Worm (Caenorhabditis elegans): ENCODE measurements around the gene F19B10.2.

Gene F19B10.2

DNA sequence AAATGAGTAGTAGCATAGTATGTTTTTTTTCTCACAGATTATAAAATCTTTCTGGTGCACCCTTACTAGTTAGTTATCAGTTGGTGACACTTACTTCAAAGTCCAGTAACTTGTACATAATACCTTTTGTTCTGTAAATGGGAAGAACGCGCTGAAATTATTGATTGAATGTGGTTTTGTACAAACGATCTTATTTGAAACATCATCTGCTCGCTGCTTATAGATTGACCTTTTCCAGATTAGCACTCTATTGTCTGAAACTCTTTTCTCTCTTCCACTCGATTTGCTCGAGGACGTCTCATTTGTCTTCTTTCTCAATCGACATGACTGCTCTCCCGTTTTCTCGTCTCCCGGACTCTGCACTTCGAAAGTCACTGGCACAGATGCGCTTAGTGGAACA, 28.2 kb upstream of the F19B10.2 start, which contains the start of gene fbxb-33:
fbxb-33 (plus strand) TSS at position 301 of the 400 bp plus-strand sequence.
- no peak for TF ChIP-seq ets-7 (tag; optimal IDR thresholded peaks at IDR 0.05)
- no peak for TF ChIP-seq scrt-1 (GFP tag; IDR thresholded peaks at IDR 0.05)
- TF ChIP-seq tra-4 (tag; optimal IDR thresholded peaks at IDR 0.05), result no peak
- no peak for TF ChIP-seq hmbx-1 (tag; optimal IDR thresholded peaks at IDR 0.05)
- TF ChIP-seq ceh-36 (tag; optimal IDR thresholded peaks at IDR 0.05), result no peak
- TF ChIP-seq F13C5.2 (tag; optimal IDR thresholded peaks at IDR 0.05), result no peak
- no peak for TF ChIP-seq flt-1 (GFP tag; IDR thresholded peaks at IDR 0.05)
- no peak for TF ChIP-seq hnd-1 (tag; optimal IDR thresholded peaks at IDR 0.05)
- no peak for TF ChIP-seq aly-1 (tag; optimal IDR thresholded peaks at IDR 0.05)
- no peak for TF ChIP-seq pes-1 (GFP tag; IDR thresholded peaks at IDR 0.05)
- TF ChIP-seq tbx-37 (GFP tag; conservative IDR thresholded peaks at IDR 0.05), result no peak
- no peak for TF ChIP-seq tbx-11 (GFP tag; IDR thresholded peaks at IDR 0.05)
- TF ChIP-seq sea-1 (GFP tag; conservative IDR thresholded peaks at IDR 0.05), result no peak
- no peak for TF ChIP-seq B0310.2 (tag; optimal IDR thresholded peaks at IDR 0.05)
- TF ChIP-seq ama-1 (optimal IDR thresholded peaks at IDR 0.05), result no peak
- TF ChIP-seq hmg-4 (GFP tag; optimal IDR thresholded peaks at IDR 0.05), result no peak
- TF ChIP-seq ceh-13 (GFP tag; optimal IDR thresholded peaks at IDR 0.05), result no peak

ce11 chrII:3655378-3655777, 19.9 kb upstream of the F19B10.2 start, which contains the start of gene F19B10.5:
Gene F19B10.5, plus strand, starts transcription at chrII:3655678.
- no peak for TF ChIP-seq ceh-13 (GFP tag; optimal IDR thresholded peaks at IDR 0.05)
- TF ChIP-seq ets-7 (tag; optimal IDR thresholded peaks at IDR 0.05), result no peak
- TF ChIP-seq tbx-37 (GFP tag; conservative IDR thresholded peaks at IDR 0.05), result no peak
- TF ChIP-seq hmbx-1 (tag; optimal IDR thresholded peaks at IDR 0.05), result no peak
- no peak for TF ChIP-seq pes-1 (GFP tag; IDR thresholded peaks at IDR 0.05)
- no peak for TF ChIP-seq tbx-11 (GFP tag; IDR thresholded peaks at IDR 0.05)
- no peak for TF ChIP-seq hmg-4 (GFP tag; optimal IDR thresholded peaks at IDR 0.05)
- TF ChIP-seq tra-4 (tag; optimal IDR thresholded peaks at IDR 0.05), result no peak
- TF ChIP-seq scrt-1 (GFP tag; IDR thresholded peaks at IDR 0.05), result no peak
- TF ChIP-seq aly-1 (tag; optimal IDR thresholded peaks at IDR 0.05), result no peak
- TF ChIP-seq flt-1 (GFP tag; IDR thresholded peaks at IDR 0.05), result no peak
- TF ChIP-seq ama-1 (optimal IDR thresholded peaks at IDR 0.05), result no peak
- TF ChIP-seq ceh-36 (tag; optimal IDR thresholded peaks at IDR 0.05), result no peak
- TF ChIP-seq sea-1 (GFP tag; conservative IDR thresholded peaks at IDR 0.05), result no peak
- no peak for TF ChIP-seq hnd-1 (tag; optimal IDR thresholded peaks at IDR 0.05)
- TF ChIP-seq F13C5.2 (tag; optimal IDR thresholded peaks at IDR 0.05), result no peak
- no peak for TF ChIP-seq B0310.2 (tag; optimal IDR thresholded peaks at IDR 0.05)

ce11 chrII:3659776-3660175, 15.5 kb upstream of the F19B10.2 start, which contains the start of gene F19B10.4:
Gene F19B10.4, plus strand, starts transcription at chrII:3660076.
- TF ChIP-seq B0310.2 (tag; optimal IDR thresholded peaks at IDR 0.05) (no peak), aly-1 (tag; optimal IDR thresholded peaks at IDR 0.05) (no peak), tbx-37 (GFP tag; conservative IDR thresholded peaks at IDR 0.05) (no peak), ceh-13 (GFP tag; optimal IDR thresholded peaks at IDR 0.05) (no peak), hmbx-1 (tag; optimal IDR thresholded peaks at IDR 0.05) (no peak), scrt-1 (GFP tag; IDR thresholded peaks at IDR 0.05) (no peak), pes-1 (GFP tag; IDR thresholded peaks at IDR 0.05) (no peak), F13C5.2 (tag; optimal IDR thresholded peaks at IDR 0.05) (no peak), ceh-36 (tag; optimal IDR thresholded peaks at IDR 0.05) (no peak), tra-4 (tag; optimal IDR thresholded peaks at IDR 0.05) (no peak), sea-1 (GFP tag; conservative IDR thresholded peaks at IDR 0.05) (no peak), hmg-4 (GFP tag; optimal IDR thresholded peaks at IDR 0.05) (no peak)

DNA sequence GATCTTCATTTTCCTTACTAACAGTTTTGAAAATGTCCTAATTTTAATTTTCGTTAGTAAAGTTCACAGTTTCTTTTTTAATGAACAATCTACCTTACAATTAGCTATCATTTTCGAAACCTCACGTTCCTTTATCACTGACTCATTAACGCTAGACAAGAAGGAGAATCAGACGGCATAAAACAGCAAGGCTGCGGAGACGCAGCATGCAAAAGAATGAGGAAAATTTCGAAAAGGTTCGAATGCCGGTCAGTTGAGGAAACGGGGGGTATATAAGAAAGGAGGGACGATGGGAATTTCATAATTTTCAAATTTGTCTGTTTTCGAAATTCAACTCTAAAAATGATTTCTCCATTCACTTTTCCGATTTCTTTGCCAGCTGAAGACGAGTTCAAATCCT, 13.3 kb upstream of the F19B10.2 start, which contains the start of gene F19B10.13:
F19B10.13 (plus strand) TSS at position 343 of the 400 bp plus-strand sequence.
- no peak for TF ChIP-seq tbx-11 (GFP tag; IDR thresholded peaks at IDR 0.05)
- TF ChIP-seq sea-1 (GFP tag; conservative IDR thresholded peaks at IDR 0.05), result no peak
- no peak for TF ChIP-seq scrt-1 (GFP tag; IDR thresholded peaks at IDR 0.05)
- TF ChIP-seq hmg-4 (GFP tag; optimal IDR thresholded peaks at IDR 0.05), result no peak
- TF ChIP-seq ceh-13 (GFP tag; optimal IDR thresholded peaks at IDR 0.05), result no peak

DNA sequence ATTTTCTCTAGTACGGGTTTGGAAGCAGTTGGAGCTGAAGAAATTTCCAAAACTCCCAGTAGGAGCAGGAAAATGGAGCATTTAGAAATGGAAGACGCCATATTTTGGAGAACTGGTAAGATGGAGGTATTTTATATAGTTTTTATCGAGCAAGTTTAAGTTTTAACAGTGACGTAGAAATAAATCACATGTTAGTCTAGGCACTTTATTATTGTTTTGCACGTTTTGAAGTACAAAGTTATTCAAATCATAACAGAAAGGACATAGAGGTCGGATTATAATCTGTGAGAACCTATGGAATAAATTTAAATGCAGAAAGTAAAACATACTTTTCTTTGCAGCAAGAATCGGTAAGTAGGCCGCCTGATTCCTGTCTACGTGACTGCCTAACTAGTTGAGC, 11.5 kb upstream of the F19B10.2 start, which contains the start of gene F19B10.6:
F19B10.6 (minus strand) TSS at position 101 of the 400 bp plus-strand sequence.
- TF ChIP-seq ets-7 (tag; optimal IDR thresholded peaks at IDR 0.05) (no peak), sea-1 (GFP tag; conservative IDR thresholded peaks at IDR 0.05) (no peak), hnd-1 (tag; optimal IDR thresholded peaks at IDR 0.05) (no peak), ceh-13 (GFP tag; optimal IDR thresholded peaks at IDR 0.05) (no peak), scrt-1 (GFP tag; IDR thresholded peaks at IDR 0.05) (no peak), flt-1 (GFP tag; IDR thresholded peaks at IDR 0.05) (no peak), tbx-11 (GFP tag; IDR thresholded peaks at IDR 0.05) (no peak), B0310.2 (tag; optimal IDR thresholded peaks at IDR 0.05) (no peak), pes-1 (GFP tag; IDR thresholded peaks at IDR 0.05) (no peak), hmbx-1 (tag; optimal IDR thresholded peaks at IDR 0.05) (no peak), ceh-36 (tag; optimal IDR thresholded peaks at IDR 0.05) (no peak), tra-4 (tag; optimal IDR thresholded peaks at IDR 0.05) (no peak), tbx-37 (GFP tag; conservative IDR thresholded peaks at IDR 0.05) (no peak), F13C5.2 (tag; optimal IDR thresholded peaks at IDR 0.05) (no peak), aly-1 (tag; optimal IDR thresholded peaks at IDR 0.05) (no peak), ama-1 (optimal IDR thresholded peaks at IDR 0.05) (no peak), hmg-4 (GFP tag; optimal IDR thresholded peaks at IDR 0.05) (no peak)

DNA sequence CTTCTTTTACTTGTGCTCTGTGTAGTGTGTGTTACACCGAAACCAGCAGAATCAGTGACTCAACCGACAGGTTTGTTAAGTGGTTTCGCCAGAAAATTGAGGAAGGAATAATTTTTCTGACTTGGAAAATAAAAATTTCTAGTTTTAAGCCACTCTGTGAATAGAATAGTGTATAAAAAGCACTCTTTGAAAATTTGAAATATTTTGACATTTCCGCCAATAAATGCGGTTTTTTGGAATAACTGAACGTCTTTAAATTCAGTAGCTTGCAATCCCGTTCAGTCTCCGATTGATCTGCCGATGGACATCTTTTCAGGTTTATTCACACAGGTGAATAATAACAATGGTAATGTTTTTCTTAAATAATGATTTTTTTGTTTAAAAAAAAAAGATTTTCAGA, 10.8 kb upstream of the F19B10.2 start, which contains the start of gene F19B10.3:
F19B10.3 (plus strand) TSS at position 301 of the 400 bp plus-strand sequence.
- no peak for TF ChIP-seq sea-1 (GFP tag; conservative IDR thresholded peaks at IDR 0.05)
- TF ChIP-seq ceh-13 (GFP tag; optimal IDR thresholded peaks at IDR 0.05), result no peak
- no peak for TF ChIP-seq hmg-4 (GFP tag; optimal IDR thresholded peaks at IDR 0.05)
- no peak for TF ChIP-seq ama-1 (optimal IDR thresholded peaks at IDR 0.05)

- TF ChIP-seq tbx-37 (GFP tag; conservative IDR thresholded peaks at IDR 0.05), result no peak
- TF ChIP-seq tra-4 (tag; optimal IDR thresholded peaks at IDR 0.05), result no peak
- TF ChIP-seq F13C5.2 (tag; optimal IDR thresholded peaks at IDR 0.05), result no peak
- TF ChIP-seq B0310.2 (tag; optimal IDR thresholded peaks at IDR 0.05), result no peak
- no peak for TF ChIP-seq hnd-1 (tag; optimal IDR thresholded peaks at IDR 0.05)
- no peak for TF ChIP-seq aly-1 (tag; optimal IDR thresholded peaks at IDR 0.05)
- TF ChIP-seq flt-1 (GFP tag; IDR thresholded peaks at IDR 0.05), result no peak
- no peak for TF ChIP-seq tbx-11 (GFP tag; IDR thresholded peaks at IDR 0.05)
- TF ChIP-seq ceh-13 (GFP tag; optimal IDR thresholded peaks at IDR 0.05), result no peak
- no peak for TF ChIP-seq ama-1 (optimal IDR thresholded peaks at IDR 0.05)
- TF ChIP-seq pes-1 (GFP tag; IDR thresholded peaks at IDR 0.05), result no peak
- TF ChIP-seq hmg-4 (GFP tag; optimal IDR thresholded peaks at IDR 0.05), result no peak
- TF ChIP-seq scrt-1 (GFP tag; IDR thresholded peaks at IDR 0.05), result no peak
- TF ChIP-seq hmbx-1 (tag; optimal IDR thresholded peaks at IDR 0.05), result no peak
- no peak for TF ChIP-seq ceh-36 (tag; optimal IDR thresholded peaks at IDR 0.05)
- no peak for TF ChIP-seq ets-7 (tag; optimal IDR thresholded peaks at IDR 0.05)
- no peak for TF ChIP-seq sea-1 (GFP tag; conservative IDR thresholded peaks at IDR 0.05)
Measured at ce11 chrII:3665181-3665580, 10.1 kb upstream of the F19B10.2 start.
